Fruit fly (Drosophila melanogaster) whole organism, embryonic: ENCODE data around the gene CG34284.

ENCODE experiments used
- Ada2b ChIP-seq: fragments of 200-800 bp; sonication (Bioruptor generic); IDR thresholded peaks from 2 replicates; pipeline ENCODE4 v1.3.6; 2022; ENCODE audit warnings: missing biosample characterization, missing genetic modification characterization
- B-H2 ChIP-seq: fragments of 200-800 bp; sonication (Bioruptor generic); optimal IDR thresholded peaks from 2 replicates; lab custom pipeline; 2018; ENCODE audit warnings: missing biosample characterization, mild to moderate bottlenecking, missing genetic modification characterization
- CG11695 ChIP-seq: fragments of 200-800 bp; sonication (Bioruptor generic); IDR thresholded peaks from 3 replicates; pipeline ENCODE4 v1.3.6; 2022; ENCODE audit warnings: missing biosample characterization, missing genetic modification characterization
- CG11723 ChIP-seq: fragments of 200-800 bp; sonication (Bioruptor generic); optimal IDR thresholded peaks from 2 replicates; lab custom pipeline; 2017; ENCODE audit warnings: missing biosample characterization, mild to moderate bottlenecking, missing genetic modification characterization
- CG1233 ChIP-seq: fragments of 200-800 bp; sonication (Bioruptor generic); optimal IDR thresholded peaks from 4 replicates; lab custom pipeline; 2018; ENCODE audit warnings: missing biosample characterization, mild to moderate bottlenecking, missing genetic modification characterization
- CG13424 ChIP-seq: fragments of 200-800 bp; sonication (Bioruptor generic); optimal IDR thresholded peaks from 2 replicates; lab custom pipeline; 2019; ENCODE audit warnings: missing biosample characterization, mild to moderate bottlenecking, missing genetic modification characterization, moderate library complexity
- CG15514 ChIP-seq: fragments of 200-800 bp; sonication (Bioruptor generic); optimal IDR thresholded peaks from 3 replicates; lab custom pipeline; 2017; ENCODE audit warnings: missing biosample characterization, missing genetic modification characterization, mild to moderate bottlenecking, moderate library complexity, missing genetic modification reagents
- CG16779 ChIP-seq: fragments of 200-800 bp; sonication (Bioruptor generic); IDR thresholded peaks from 2 replicates; pipeline ENCODE4 v1.3.6; 2022; ENCODE audit warnings: missing biosample characterization, missing genetic modification characterization
- CG30020 ChIP-seq: fragments of 200-800 bp; optimal IDR thresholded peaks from 2 replicates; lab custom pipeline; 2019; ENCODE audit warnings: missing biosample characterization, mild to moderate bottlenecking, missing genetic modification characterization, moderate library complexity
- CG32772 ChIP-seq: fragments of 200-800 bp; sonication (Bioruptor generic); IDR thresholded peaks from 2 replicates; pipeline ENCODE4 v1.3.6; 2022; ENCODE audit warnings: missing biosample characterization, missing genetic modification characterization
- CG4328 ChIP-seq: fragments of 200-800 bp; sonication (Bioruptor generic); optimal IDR thresholded peaks from 3 replicates; lab custom pipeline; 2017; ENCODE audit warnings: missing biosample characterization, missing genetic modification reagents, missing genetic modification characterization
- CG4707 ChIP-seq: fragments of 200-800 bp; sonication (Bioruptor generic); optimal IDR thresholded peaks from 2 replicates; lab custom pipeline; 2018; ENCODE audit warnings: missing biosample characterization, mild to moderate bottlenecking, missing genetic modification characterization, moderate library complexity
- CG6175 ChIP-seq: fragments of 200-800 bp; sonication (Bioruptor generic); IDR thresholded peaks from 3 replicates; pipeline ENCODE4 v1.3.6; 2022; ENCODE audit warnings: missing biosample characterization, missing genetic modification characterization
- CG6689 ChIP-seq: fragments of 200-800 bp; sonication (Bioruptor generic); IDR thresholded peaks from 2 replicates; pipeline ENCODE4 v1.3.6; 2022; ENCODE audit warnings: missing biosample characterization, missing genetic modification characterization
- CG9797 ChIP-seq: fragments of 200-800 bp; sonication (Bioruptor generic); optimal IDR thresholded peaks from 3 replicates; lab custom pipeline; 2018; ENCODE audit warnings: missing biosample characterization, mild to moderate bottlenecking, missing genetic modification characterization
- D19A ChIP-seq: fragments of 200-800 bp; optimal IDR thresholded peaks from 3 replicates; lab custom pipeline; 2019; ENCODE audit warnings: missing biosample characterization, mild to moderate bottlenecking, missing genetic modification characterization, moderate library complexity
- Hr39 ChIP-seq: fragments of >200 bp; optimal IDR thresholded peaks from 2 replicates; lab custom pipeline; 2017
- Meics ChIP-seq: fragments of 200-800 bp; sonication (Bioruptor generic); optimal IDR thresholded peaks from 2 replicates; lab custom pipeline; 2017; ENCODE audit warnings: missing biosample characterization, mild to moderate bottlenecking, missing genetic modification characterization
- NfI ChIP-seq: fragments of 200-800 bp; sonication (Bioruptor generic); optimal IDR thresholded peaks from 3 replicates; lab custom pipeline; 2018; ENCODE audit warnings: missing biosample characterization, mild to moderate bottlenecking, missing genetic modification characterization, moderate library complexity
- Opbp ChIP-seq: fragments of 200-800 bp; sonication (Bioruptor generic); IDR thresholded peaks from 3 replicates; pipeline ENCODE4 v1.3.6; 2022; ENCODE audit warnings: missing biosample characterization, missing genetic modification characterization; ENCODE audit not compliant: partially characterized antibody
- Pdp1 ChIP-seq, 2 experiments: fragments of 200-800 bp; sonication (Bioruptor generic); optimal IDR thresholded peaks; 3 replicates each; lab custom pipeline; 2016; ENCODE audit warnings: missing biosample characterization in 2 of 2, missing genetic modification characterization in 2 of 2, mild to moderate bottlenecking in 1 of 2, moderate library complexity in 1 of 2
- Vsx1 ChIP-seq: fragments of 200-800 bp; sonication (Bioruptor generic); optimal IDR thresholded peaks from 2 replicates; lab custom pipeline; 2017; ENCODE audit warnings: missing biosample characterization, mild to moderate bottlenecking, missing genetic modification characterization, missing genetic modification reagents
- ap ChIP-seq: fragments of 200-800 bp; sonication (Bioruptor generic); IDR thresholded peaks from 2 replicates; pipeline ENCODE4 v1.3.6; 2022; ENCODE audit warnings: missing biosample characterization, missing genetic modification characterization
- ara ChIP-seq: fragments of 200-800 bp; sonication (Bioruptor generic); IDR thresholded peaks from 2 replicates; pipeline ENCODE4 v1.3.6; 2022; ENCODE audit warnings: missing biosample characterization, missing genetic modification characterization
- cato ChIP-seq: fragments of 200-800 bp; sonication (Bioruptor generic); optimal IDR thresholded peaks from 2 replicates; lab custom pipeline; 2016; ENCODE audit warnings: missing biosample characterization, missing genetic modification characterization, borderline replicate concordance
- chinmo ChIP-seq: fragments of 200-800 bp; sonication (Bioruptor generic); IDR thresholded peaks from 4 replicates; pipeline ENCODE4 v1.3.6; 2022; ENCODE audit warnings: missing biosample characterization, missing genetic modification characterization; ENCODE audit not compliant: partially characterized antibody
- crp ChIP-seq, 2 experiments: fragments of 200-800 bp; sonication (Bioruptor generic); optimal IDR thresholded peaks; 2 replicates in 1 of 2; 3 replicates in 1 of 2; lab custom pipeline; 2017; ENCODE audit warnings: missing biosample characterization in 2 of 2, missing genetic modification characterization in 2 of 2, mild to moderate bottlenecking in 1 of 2, moderate library complexity in 1 of 2
- dm ChIP-seq: fragments of 200-800 bp; sonication (Bioruptor generic); optimal IDR thresholded peaks from 3 replicates; lab custom pipeline; 2016; ENCODE audit warnings: missing biosample characterization, missing genetic modification characterization
- dysf ChIP-seq: fragments of 200-800 bp; sonication (Bioruptor generic); IDR thresholded peaks from 3 replicates; pipeline ENCODE4 v1.3.6; 2022; ENCODE audit warnings: missing biosample characterization, missing genetic modification characterization
- ems ChIP-seq: fragments of 200-800 bp; sonication (Bioruptor generic); optimal IDR thresholded peaks from 3 replicates; lab custom pipeline; 2016; ENCODE audit warnings: missing biosample characterization, missing genetic modification characterization
- gcm2 ChIP-seq: fragments of 200-800 bp; sonication (Bioruptor generic); optimal IDR thresholded peaks from 2 replicates; lab custom pipeline; 2016; ENCODE audit warnings: missing biosample characterization, missing genetic modification characterization
- gfzf ChIP-seq: fragments of 200-800 bp; sonication (Bioruptor generic); optimal IDR thresholded peaks from 2 replicates; lab custom pipeline; 2016; ENCODE audit warnings: missing biosample characterization, mild to moderate bottlenecking, missing genetic modification characterization, moderate library complexity
- hbn ChIP-seq: fragments of 200-800 bp; sonication (Bioruptor generic); IDR thresholded peaks from 2 replicates; pipeline ENCODE4 v1.3.6; 2022; ENCODE audit warnings: missing biosample characterization, missing genetic modification characterization; ENCODE audit not compliant: partially characterized antibody
- ind ChIP-seq: fragments of 200-800 bp; sonication (Bioruptor generic); optimal IDR thresholded peaks from 3 replicates; lab custom pipeline; 2016; ENCODE audit warnings: missing biosample characterization, missing genetic modification characterization
- insv ChIP-seq, 2 experiments: fragments of 200-800 bp; sonication (Bioruptor generic); optimal IDR thresholded peaks; 3 replicates each; lab custom pipeline; 2016 to 2018; ENCODE audit warnings: missing biosample characterization in 2 of 2, missing genetic modification characterization in 2 of 2
- jigr1 ChIP-seq: fragments of 200-800 bp; sonication (Bioruptor generic); IDR thresholded peaks from 3 replicates; pipeline ENCODE4 v1.3.6; 2022; ENCODE audit warnings: missing biosample characterization, missing genetic modification characterization
- lov ChIP-seq, 2 experiments: fragments of 200-800 bp in 1 of 2; fragments of >200 bp in 1 of 2; sonication (Bioruptor generic) in 1 of 2; IDR thresholded peaks in 1 of 2; optimal IDR thresholded peaks in 1 of 2; 2 replicates in 1 of 2; 3 replicates in 1 of 2; pipeline versions ENCODE4 v1.3.6 to Lab custom; 2017 to 2022; ENCODE audit warnings: missing biosample characterization in 1 of 2, missing genetic modification characterization in 1 of 2
- pnt ChIP-seq: fragments of 200-800 bp; sonication (Bioruptor generic); optimal IDR thresholded peaks from 3 replicates; lab custom pipeline; 2016; ENCODE audit warnings: missing biosample characterization, missing genetic modification characterization
- sc ChIP-seq, 3 experiments: fragments of >200 bp in 2 of 3; fragments of 200-800 bp in 1 of 3; sonication (Bioruptor generic) in 1 of 3; optimal IDR thresholded peaks; 2 replicates in 2 of 3; 3 replicates in 1 of 3; lab custom pipeline; 2017; ENCODE audit warnings: mild to moderate bottlenecking in 1 of 3, missing biosample characterization in 1 of 3, missing genetic modification characterization in 1 of 3, missing genetic modification reagents in 1 of 3
- sens ChIP-seq: fragments of 200-800 bp; sonication (Bioruptor generic); peaks from one replicate; lab custom pipeline; 2016; ENCODE audit warnings: missing biosample characterization, missing genetic modification characterization
- sima ChIP-seq: fragments of 200-800 bp; sonication (Bioruptor generic); optimal IDR thresholded peaks from 2 replicates; lab custom pipeline; 2016; ENCODE audit warnings: missing biosample characterization, missing genetic modification characterization
- ssp ChIP-seq: fragments of 200-800 bp; sonication (Bioruptor generic); IDR thresholded peaks from 2 replicates; pipeline ENCODE4 v1.3.6; 2022; ENCODE audit warnings: missing biosample characterization, missing genetic modification characterization
- sug ChIP-seq: fragments of 200-800 bp; optimal IDR thresholded peaks from 2 replicates; lab custom pipeline; 2019; ENCODE audit warnings: missing biosample characterization, mild to moderate bottlenecking, missing genetic modification characterization, moderate library complexity
- tll ChIP-seq, 2 experiments: fragments of 200-800 bp in 1 of 2; fragments of >200 bp in 1 of 2; sonication (Bioruptor generic) in 1 of 2; optimal IDR thresholded peaks; 2 replicates each; lab custom pipeline; 2017 to 2019; ENCODE audit warnings: missing biosample characterization in 2 of 2, missing genetic modification characterization in 2 of 2, mild to moderate bottlenecking in 1 of 2, moderate library complexity in 1 of 2
- tna ChIP-seq: fragments of 200-800 bp; sonication (Bioruptor generic); IDR thresholded peaks from 2 replicates; pipeline ENCODE4 v1.3.6; 2022; ENCODE audit warnings: missing biosample characterization, missing genetic modification characterization; ENCODE audit not compliant: partially characterized antibody
- toy ChIP-seq: fragments of 200-800 bp; sonication (Bioruptor generic); IDR thresholded peaks from 2 replicates; pipeline ENCODE4 v1.3.6; 2022; ENCODE audit warnings: missing biosample characterization, missing genetic modification characterization

CG34284 gene

dm6 chr3R:18905921-18906878 is 3.5 kb upstream of the CG34284 start, which contains the start of gene EndoA (continued):
- TF ChIP-seq CG9797 (GFP tag; lab: Kevin White, UChicago) (peak; percentile 67), CG6175 (no peak), Vsx1 (no peak), sc (optimal IDR thresholded peaks at IDR 0.05; lab: Kevin White, UChicago) (no peak), sc (GFP tag; optimal IDR thresholded peaks at IDR 0.05; lab: Kevin White, UChicago) (no peak), tna (GFP tag; lab: Robert Waterston, UW) (no peak; the same call in 1 of the 2 replicates), ind (peak; percentile 28), dysf (GFP tag; lab: Robert Waterston, UW) (peak; percentile 48; the same call in 1 of the 3 replicates), CG1233 (GFP tag; lab: Kevin White, UChicago) (peak; percentile 31), gfzf (peak; percentile 67), ara (no peak), gcm2 (GFP tag; lab: Kevin White, UChicago) (no peak), CG13424 (peak; percentile 58), CG6689 (GFP tag; lab: Robert Waterston, UW) (no peak; the same call in 1 of the 2 replicates), sima (no peak), CG11723 (GFP tag; lab: Kevin White, UChicago) (no peak), ssp (GFP tag; lab: Robert Waterston, UW) (no peak), Hr39 (lab: Kevin White, UChicago) (no peak), chinmo (GFP tag; lab: Robert Waterston, UW) (0 out of 4 replicates have a peak, but pooled peaks have one; percentile 14), jigr1 (no peak), CG4328 (no peak), sens (GFP tag; lab: Kevin White, UChicago) (peak; percentile 46), sug (tag; lab: Kevin White, UChicago) (peak; percentile 94), NfI (GFP tag; lab: Kevin White, UChicago) (no peak), CG30020 (tag; lab: Kevin White, UChicago) (peak; percentile 47), Ada2b (GFP tag; lab: Robert Waterston, UW) (peak; percentile 27; the same call in 1 of the 2 replicates), B-H2 (GFP tag; lab: Kevin White, UChicago) (peak; percentile 41), D19A (tag; lab: Kevin White, UChicago) (peak; percentile 50), CG4707 (GFP tag; lab: Kevin White, UChicago) (peak; percentile 85), CG16779 (GFP tag; lab: Robert Waterston, UW) (no peak), lov (optimal IDR thresholded peaks at IDR 0.05; lab: Kevin White, UChicago) (no peak), lov (GFP tag; IDR thresholded peaks at IDR 0.05; lab: Robert Waterston, UW) (no peak), Opbp (GFP tag; lab: Robert Waterston, UW) (peak; percentile 72), cato (no peak), hbn (GFP tag; lab: Robert Waterston, UW) (peak; percentile 66), CG32772 (0 out of 2 replicates have a peak, but pooled peaks have one; percentile 13), Meics (GFP tag; lab: Kevin White, UChicago) (peak; percentile 61), Pdp1 (GFP tag; optimal IDR thresholded peaks at IDR 0.05; lab: Kevin White, UChicago) (peak in 1 of 2 experiments; percentile 16), crp (GFP tag; optimal IDR thresholded peaks at IDR 0.05; lab: Kevin White, UChicago) (no peak), toy (GFP tag; lab: Robert Waterston, UW) (no peak), pnt (GFP tag; lab: Kevin White, UChicago) (no peak), insv (GFP tag; optimal IDR thresholded peaks at IDR 0.05; lab: Kevin White, UChicago) (no peak), ems (GFP tag; lab: Kevin White, UChicago) (no peak), dm (peak; percentile 1), ap (GFP tag; lab: Robert Waterston, UW) (no peak), CG11695 (GFP tag; lab: Robert Waterston, UW) (peak; percentile 48; the same call in 2 of the 3 replicates), tll (GFP tag; optimal IDR thresholded peaks at IDR 0.05; lab: Kevin White, UChicago) (peak in 1 of 2 experiments; percentile 34), CG15514 (GFP tag; lab: Kevin White, UChicago) (peak; percentile 66)
